Fruit fly (Drosophila melanogaster): ENCODE results near the gene CG1116.

Gene CG1116

DNA sequence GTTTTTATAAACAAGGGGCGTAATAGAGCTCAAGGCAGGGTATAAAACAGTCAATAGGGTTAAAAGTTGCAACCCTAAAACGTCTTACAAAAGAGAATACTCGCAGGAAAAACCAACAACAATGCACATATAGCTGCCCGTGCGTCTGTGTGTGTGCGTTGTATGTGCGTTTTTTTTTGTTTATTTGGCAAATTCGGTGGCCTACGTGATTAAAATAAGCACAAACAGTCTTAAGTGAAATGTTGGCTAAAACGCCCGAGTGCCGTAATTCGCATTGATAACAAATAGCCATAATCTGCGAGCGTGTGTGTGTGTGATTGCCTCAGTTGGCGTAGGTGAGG, 37.7 kb downstream of the CG1116 start:
- TF ChIP-seq CG4820 (GFP tag; optimal IDR thresholded peaks at IDR 0.05): no peak
- TF ChIP-seq CG34422 (GFP tag; IDR thresholded peaks at IDR 0.05): no peak
- TF ChIP-seq sqz (GFP tag; optimal IDR thresholded peaks at IDR 0.05): peak; percentile 50
- peak; percentile 11 for TF ChIP-seq ERR (GFP tag; optimal IDR thresholded peaks at IDR 0.05)
- no peak for TF ChIP-seq MTF-1 (GFP tag; optimal IDR thresholded peaks at IDR 0.05; ENCODE audit: borderline replicate concordance)
- TF ChIP-seq cg (GFP tag; optimal IDR thresholded peaks at IDR 0.05): peak; percentile 83
- no peak for TF ChIP-seq CG18262 (tag; optimal IDR thresholded peaks at IDR 0.05)
- no peak for TF ChIP-seq Usf (GFP tag; optimal IDR thresholded peaks at IDR 0.05)
- TF ChIP-seq crol (GFP tag; IDR thresholded peaks at IDR 0.05): no peak
- TF ChIP-seq Trl (optimal IDR thresholded peaks at IDR 0.05): peak in 1 of 2 experiments; percentile 18
- TF ChIP-seq Trl (GFP tag; optimal IDR thresholded peaks at IDR 0.05): no peak
- TF ChIP-seq TFAM (GFP tag; optimal IDR thresholded peaks at IDR 0.05): no peak
- peak; percentile 11; the same call in 1 of the 2 replicates for TF ChIP-seq unc-4 (GFP tag; IDR thresholded peaks at IDR 0.05; ENCODE audit: partially characterized antibody)
- no peak for TF ChIP-seq HLH4C (GFP tag; IDR thresholded peaks at IDR 0.05; ENCODE audit: partially characterized antibody)
- no peak for TF ChIP-seq CG16815 (GFP tag; optimal IDR thresholded peaks at IDR 0.05)
- no peak for TF ChIP-seq Dad (GFP tag; optimal IDR thresholded peaks at IDR 0.05)
- no peak for TF ChIP-seq Rfx (GFP tag; IDR thresholded peaks at IDR 0.05)
- TF ChIP-seq GATAe (GFP tag; conservative IDR thresholded peaks at IDR 0.05): no peak
- peak; percentile 20 for TF ChIP-seq CG4617 (GFP tag; optimal IDR thresholded peaks at IDR 0.05; ENCODE audit: borderline replicate concordance)
- no peak for TF ChIP-seq Gsc (GFP tag; IDR thresholded peaks at IDR 0.05)
- no peak for TF ChIP-seq MBD-R2 (GFP tag; IDR thresholded peaks at IDR 0.05)
- TF ChIP-seq dati (GFP tag; IDR thresholded peaks at IDR 0.05): no peak
- no peak for TF ChIP-seq mld (GFP tag; IDR thresholded peaks at IDR 0.05; ENCODE audit: partially characterized antibody)
- no peak for TF ChIP-seq BtbVII (GFP tag; optimal IDR thresholded peaks at IDR 0.05)
- no peak for TF ChIP-seq cato (GFP tag; optimal IDR thresholded peaks at IDR 0.05; ENCODE audit: borderline replicate concordance)
- peak; percentile 69 for TF ChIP-seq MESR4 (GFP tag; optimal IDR thresholded peaks at IDR 0.05)

DNA sequence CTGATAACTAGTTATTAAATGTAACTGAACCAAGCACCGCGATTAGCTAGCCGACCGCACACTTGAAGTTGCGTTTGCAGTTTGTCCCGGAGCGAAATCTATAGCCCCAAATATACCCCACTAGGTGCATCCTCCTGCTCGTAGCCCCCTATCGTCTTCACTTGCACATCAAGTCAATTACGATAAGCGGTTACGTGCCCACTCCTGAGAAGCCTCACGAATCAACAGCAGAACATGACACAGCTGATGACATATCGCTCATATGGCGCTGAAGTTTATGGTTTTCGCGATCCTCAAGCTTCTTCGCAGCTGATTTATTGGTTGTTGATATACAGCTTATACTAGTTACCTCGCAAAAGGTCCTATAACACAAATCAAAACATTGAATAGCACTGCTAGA, 41.8 kb downstream of the CG1116 start:
- TF ChIP-seq danr (GFP tag; IDR thresholded peaks at IDR 0.05) (no peak), Med (GFP tag) (peak; percentile 40), cwo (GFP tag; optimal IDR thresholded peaks at IDR 0.05) (no peak)

DNA sequence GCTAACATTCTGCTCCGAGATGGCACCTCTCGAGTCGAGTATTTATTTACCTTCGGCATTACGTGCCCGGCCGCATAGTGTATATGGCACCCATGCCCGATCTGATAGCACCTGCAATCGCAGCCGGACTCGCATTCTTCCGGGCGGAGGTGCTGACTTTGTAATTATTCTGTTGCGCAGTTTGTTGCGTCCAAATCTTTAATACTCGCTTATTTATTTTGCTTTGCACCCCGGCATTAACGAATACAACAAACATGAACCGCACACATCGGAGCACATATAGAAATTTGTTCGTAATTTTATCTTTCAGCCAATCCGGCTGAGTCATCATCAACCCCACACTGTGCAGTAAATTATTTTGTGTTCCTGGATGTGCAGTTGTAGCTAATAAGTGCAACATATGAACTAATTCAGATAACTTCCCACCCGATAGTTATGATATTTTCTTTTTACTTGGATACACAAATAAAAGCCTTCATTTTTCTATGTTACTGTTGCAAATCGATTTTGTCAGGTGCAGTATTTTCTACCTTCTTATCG, 42.6 kb downstream of the CG1116 start:
- TF ChIP-seq hth (optimal IDR thresholded peaks at IDR 0.05) (no peak), sd (tag; optimal IDR thresholded peaks at IDR 0.05) (peak; percentile 5), CG4820 (GFP tag; optimal IDR thresholded peaks at IDR 0.05) (no peak), HHEX (GFP tag; optimal IDR thresholded peaks at IDR 0.05) (no peak), Dad (GFP tag; optimal IDR thresholded peaks at IDR 0.05) (no peak), zf30C (GFP tag; optimal IDR thresholded peaks at IDR 0.05) (no peak), CG14965 (GFP tag; optimal IDR thresholded peaks at IDR 0.05; ENCODE audit: borderline replicate concordance) (no peak), CG2202 (tag; optimal IDR thresholded peaks at IDR 0.05) (no peak), CrebB (tag; optimal IDR thresholded peaks at IDR 0.05) (no peak), Xrp1 (GFP tag; IDR thresholded peaks at IDR 0.05) (0 out of 2 replicates have a peak, but pooled peaks have one; percentile 6), fd64A (GFP tag; optimal IDR thresholded peaks at IDR 0.05) (no peak), Ets65A (GFP tag) (peak; percentile 19), twi (tag; optimal IDR thresholded peaks at IDR 0.05) (no peak), HmgZ (tag; optimal IDR thresholded peaks at IDR 0.05) (no peak), Blimp-1 (GFP tag; optimal IDR thresholded peaks at IDR 0.05) (no peak), rib (GFP tag; IDR thresholded peaks at IDR 0.05) (no peak), CG7372 (GFP tag; IDR thresholded peaks at IDR 0.05) (no peak), Lim3 (GFP tag; IDR thresholded peaks at IDR 0.05) (no peak), CG2199 (GFP tag; IDR thresholded peaks at IDR 0.05) (peak; percentile 41; the same call in 1 of the 3 replicates), CG4854 (GFP tag; optimal IDR thresholded peaks at IDR 0.05) (no peak), Pdp1 (GFP tag; optimal IDR thresholded peaks at IDR 0.05) (peak in 1 of 2 experiments; percentile 5), so (GFP tag; IDR thresholded peaks at IDR 0.05) (0 out of 3 replicates have a peak, but pooled peaks have one; percentile 15), usp (GFP tag; optimal IDR thresholded peaks at IDR 0.05) (no peak), CTCF (GFP tag; optimal IDR thresholded peaks at IDR 0.05) (no peak)
